ENCODE assay signal across 2 fruit fly cellular contexts in the genomic region with DNA sequence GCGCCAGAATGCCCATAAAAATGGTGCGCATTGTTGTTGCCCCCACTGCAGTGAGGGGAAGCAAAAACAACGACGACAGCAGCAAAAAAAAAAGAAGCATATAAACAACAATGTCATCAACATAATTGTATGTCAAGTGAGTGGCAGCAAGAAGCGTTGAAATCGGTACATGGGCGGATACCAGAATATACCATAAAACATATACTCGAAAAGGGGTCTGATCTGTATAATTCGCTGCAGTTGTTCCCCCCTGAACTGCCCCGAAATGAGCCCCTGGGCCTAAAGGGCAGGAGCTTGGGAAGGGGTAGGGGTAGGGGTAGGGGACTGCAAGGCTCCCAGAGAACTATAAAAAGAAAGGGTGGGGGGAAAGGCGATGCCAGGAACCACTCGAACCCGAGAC.
A peak's percentile ranks its signal among the peaks of the same experiment; 100 is the strongest.
TF ChIP-seq lines count a peak whose summit lies in the region.

No protein-coding gene starts in this region.

TF ChIP-seq in whole organism, embryonic, 481 proteins besides CTCF, POLR2A, EP300 and RAD21 (continued from another document):
- TF ChIP-seq ems (GFP tag; optimal IDR thresholded peaks at IDR 0.05; lab: Kevin White, UChicago): no peak
- peak; percentile 23; the same call in 1 of the 2 replicates for TF ChIP-seq Drgx (GFP tag; IDR thresholded peaks at IDR 0.05; lab: Robert Waterston, UW)
- no peak for TF ChIP-seq hb (GFP tag; IDR thresholded peaks at IDR 0.05; lab: Robert Waterston, UW; ENCODE audit: partially characterized antibody)
- TF ChIP-seq CG4404 (GFP tag; IDR thresholded peaks at IDR 0.05; lab: Robert Waterston, UW): 0 out of 2 replicates have a peak, but pooled peaks have one; percentile 17
- peak; percentile 84 for TF ChIP-seq nom (GFP tag; optimal IDR thresholded peaks at IDR 0.05; lab: Kevin White, UChicago)
- TF ChIP-seq CG7987 (GFP tag; optimal IDR thresholded peaks at IDR 0.05; lab: Kevin White, UChicago): no peak
- peak; percentile 50 for TF ChIP-seq CG15696 (tag; optimal IDR thresholded peaks at IDR 0.05; lab: Kevin White, UChicago)
- no peak for TF ChIP-seq CG2129 (GFP tag; IDR thresholded peaks at IDR 0.05; lab: Robert Waterston, UW; ENCODE audit: partially characterized antibody)
- TF ChIP-seq Optix (GFP tag; IDR thresholded peaks at IDR 0.05; lab: Robert Waterston, UW): 0 out of 3 replicates have a peak, but pooled peaks have one; percentile 28
- no peak for TF ChIP-seq Awh (GFP tag; IDR thresholded peaks at IDR 0.05; lab: Robert Waterston, UW)
- TF ChIP-seq CG6765 (GFP tag; optimal IDR thresholded peaks at IDR 0.05; lab: Kevin White, UChicago): no peak
- TF ChIP-seq CG4854 (GFP tag; optimal IDR thresholded peaks at IDR 0.05; lab: Kevin White, UChicago): no peak
- TF ChIP-seq Nf-YA (GFP tag; IDR thresholded peaks at IDR 0.05; lab: Robert Waterston, UW): 0 out of 2 replicates have a peak, but pooled peaks have one; percentile 22
- no peak for TF ChIP-seq chn (GFP tag; optimal IDR thresholded peaks at IDR 0.05; lab: Kevin White, UChicago)
- TF ChIP-seq repo (GFP tag; optimal IDR thresholded peaks at IDR 0.05; lab: Kevin White, UChicago): no peak
- TF ChIP-seq D (optimal IDR thresholded peaks at IDR 0.05; lab: Kevin White, UChicago): no peak
- TF ChIP-seq D (GFP tag; optimal IDR thresholded peaks at IDR 0.05; lab: Kevin White, UChicago): peak; percentile 9
- peak; percentile 28 for TF ChIP-seq CG2202 (tag; optimal IDR thresholded peaks at IDR 0.05; lab: Kevin White, UChicago)
- 0 out of 2 replicates have a peak, but pooled peaks have one; percentile 16 for TF ChIP-seq CG8765 (GFP tag; IDR thresholded peaks at IDR 0.05; lab: Robert Waterston, UW)
- no peak for TF ChIP-seq bbx (GFP tag; IDR thresholded peaks at IDR 0.05; lab: Robert Waterston, UW; ENCODE audit: partially characterized antibody)
- TF ChIP-seq CG10979 (tag; optimal IDR thresholded peaks at IDR 0.05; lab: Kevin White, UChicago): peak; percentile 3
- no peak for TF ChIP-seq pb (GFP tag; optimal IDR thresholded peaks at IDR 0.05; lab: Kevin White, UChicago)
- no peak for TF ChIP-seq shn (GFP tag; optimal IDR thresholded peaks at IDR 0.05; lab: Kevin White, UChicago)
- peak; percentile 5 for TF ChIP-seq Abd-B (GFP tag; optimal IDR thresholded peaks at IDR 0.05; lab: Kevin White, UChicago)
- no peak for TF ChIP-seq so (GFP tag; IDR thresholded peaks at IDR 0.05; lab: Robert Waterston, UW)
- TF ChIP-seq fd64A (GFP tag; optimal IDR thresholded peaks at IDR 0.05; lab: Kevin White, UChicago): no peak
- TF ChIP-seq zfh1 (GFP tag; IDR thresholded peaks at IDR 0.05; lab: Robert Waterston, UW): peak; percentile 45; the same call in 1 of the 3 replicates
- 0 out of 3 replicates have a peak, but pooled peaks have one; percentile 34 for TF ChIP-seq ken (GFP tag; IDR thresholded peaks at IDR 0.05; lab: Robert Waterston, UW)
- TF ChIP-seq lab (GFP tag; optimal IDR thresholded peaks at IDR 0.05; lab: Kevin White, UChicago): no peak
- no peak for TF ChIP-seq NfI (GFP tag; optimal IDR thresholded peaks at IDR 0.05; lab: Kevin White, UChicago)
- TF ChIP-seq gem (tag; optimal IDR thresholded peaks at IDR 0.05; lab: Kevin White, UChicago): peak; percentile 22
- peak; percentile 17 for TF ChIP-seq CG2712 (tag; optimal IDR thresholded peaks at IDR 0.05; lab: Kevin White, UChicago)
- peak; percentile 5 for TF ChIP-seq gsb-n (tag; optimal IDR thresholded peaks at IDR 0.05; lab: Kevin White, UChicago)
- TF ChIP-seq CG18262 (tag; optimal IDR thresholded peaks at IDR 0.05; lab: Kevin White, UChicago): peak; percentile 9
- TF ChIP-seq row (GFP tag; IDR thresholded peaks at IDR 0.05; lab: Robert Waterston, UW): peak; percentile 45; the same call in 2 of the 3 replicates
- TF ChIP-seq chm (GFP tag; IDR thresholded peaks at IDR 0.05; lab: Robert Waterston, UW): peak; percentile 60; the same call in 1 of the 2 replicates
- peak; percentile 2 to 26 for TF ChIP-seq bsh (GFP tag; optimal IDR thresholded peaks at IDR 0.05; lab: Kevin White, UChicago)
- TF ChIP-seq sqz (GFP tag; optimal IDR thresholded peaks at IDR 0.05; lab: Kevin White, UChicago): peak; percentile 39
- peak; percentile 16; the same call in 1 of the 4 replicates for TF ChIP-seq Gug (GFP tag; IDR thresholded peaks at IDR 0.05; lab: Robert Waterston, UW)
- peak; percentile 33 for TF ChIP-seq Kr (GFP tag; optimal IDR thresholded peaks at IDR 0.05; lab: Kevin White, UChicago)
- TF ChIP-seq CG8924 (tag; optimal IDR thresholded peaks at IDR 0.05; lab: Kevin White, UChicago): no peak
- no peak for TF ChIP-seq CG15479 (GFP tag; optimal IDR thresholded peaks at IDR 0.05; lab: Kevin White, UChicago)

TF ChIP-seq in whole organism, prepupa, 60 proteins besides CTCF, POLR2A, EP300 and RAD21 (continued from another document):
- TF ChIP-seq CG32006 (GFP tag; optimal IDR thresholded peaks at IDR 0.05; lab: Kevin White, UChicago) (no peak), CG4318 (GFP tag; optimal IDR thresholded peaks at IDR 0.05; lab: Kevin White, UChicago) (no peak), Gug (GFP tag; IDR thresholded peaks at IDR 0.05; lab: Robert Waterston, UW) (no peak), CG6276 (GFP tag; optimal IDR thresholded peaks at IDR 0.05; lab: Kevin White, UChicago) (no peak), CG6808 (GFP tag; optimal IDR thresholded peaks at IDR 0.05; lab: Kevin White, UChicago) (peak; percentile 85), dsx (GFP tag; optimal IDR thresholded peaks at IDR 0.05; lab: Kevin White, UChicago; ENCODE audit: poor library complexity, severe bottlenecking) (peak; percentile 94), fkh (GFP tag; optimal IDR thresholded peaks at IDR 0.05; lab: Kevin White, UChicago) (no peak), Hr38 (GFP tag; optimal IDR thresholded peaks at IDR 0.05; lab: Kevin White, UChicago) (no peak), Met (GFP tag; optimal IDR thresholded peaks at IDR 0.05; lab: Kevin White, UChicago) (no peak), Smox (GFP tag; optimal IDR thresholded peaks at IDR 0.05; lab: Kevin White, UChicago) (no peak), cyc (GFP tag; optimal IDR thresholded peaks at IDR 0.05; lab: Kevin White, UChicago) (no peak), salr (GFP tag; optimal IDR thresholded peaks at IDR 0.05; lab: Kevin White, UChicago) (peak in 1 of 2 experiments; percentile 51), CG9139 (GFP tag; optimal IDR thresholded peaks at IDR 0.05; lab: Kevin White, UChicago) (peak; percentile 51), CG7368 (GFP tag; optimal IDR thresholded peaks at IDR 0.05; lab: Kevin White, UChicago) (peak; percentile 12), Sox102F (GFP tag; optimal IDR thresholded peaks at IDR 0.05; lab: Kevin White, UChicago) (peak; percentile 12), CG6163 (GFP tag; IDR thresholded peaks at IDR 0.05; lab: Robert Waterston, UW) (peak; percentile 54; the same call in 2 of the 3 replicates), OdsH (GFP tag; optimal IDR thresholded peaks at IDR 0.05; lab: Kevin White, UChicago) (no peak), CG11902 (GFP tag; optimal IDR thresholded peaks at IDR 0.05; lab: Kevin White, UChicago) (no peak), CG8319 (GFP tag; optimal IDR thresholded peaks at IDR 0.05; lab: Kevin White, UChicago) (no peak), net (GFP tag; optimal IDR thresholded peaks at IDR 0.05; lab: Kevin White, UChicago) (peak; percentile 28), Eip93F (GFP tag; optimal IDR thresholded peaks at IDR 0.05; lab: Kevin White, UChicago) (no peak), CG16779 (tag; optimal IDR thresholded peaks at IDR 0.05; lab: Kevin White, UChicago) (no peak), CG34406 (GFP tag; optimal IDR thresholded peaks at IDR 0.05; lab: Kevin White, UChicago) (peak; percentile 8), ss (GFP tag; optimal IDR thresholded peaks at IDR 0.05; lab: Kevin White, UChicago) (peak; percentile 74 to 76), Hr4 (GFP tag; optimal IDR thresholded peaks at IDR 0.05; lab: Kevin White, UChicago) (no peak), CG6792 (GFP tag; optimal IDR thresholded peaks at IDR 0.05; lab: Kevin White, UChicago) (peak; percentile 36), Sox14 (GFP tag; optimal IDR thresholded peaks at IDR 0.05; lab: Kevin White, UChicago) (no peak), spab (GFP tag; optimal IDR thresholded peaks at IDR 0.05; lab: Kevin White, UChicago) (peak; percentile 35), CG10669 (GFP tag; optimal IDR thresholded peaks at IDR 0.05; lab: Kevin White, UChicago) (peak; percentile 41), lz (GFP tag; optimal IDR thresholded peaks at IDR 0.05; lab: Kevin White, UChicago) (no peak), Hr39 (GFP tag; optimal IDR thresholded peaks at IDR 0.05; lab: Kevin White, UChicago) (no peak), achi (GFP tag; optimal IDR thresholded peaks at IDR 0.05; lab: Kevin White, UChicago) (no peak), CG11294 (GFP tag; IDR thresholded peaks at IDR 0.05; lab: Robert Waterston, UW) (no peak), CG3919 (GFP tag; optimal IDR thresholded peaks at IDR 0.05; lab: Kevin White, UChicago) (peak; percentile 54), Ets21C (GFP tag; optimal IDR thresholded peaks at IDR 0.05; lab: Kevin White, UChicago) (no peak), eg (GFP tag; IDR thresholded peaks at IDR 0.05; lab: Robert Waterston, UW) (0 out of 3 replicates have a peak, but pooled peaks have one; percentile 21), CG8119 (GFP tag; IDR thresholded peaks at IDR 0.05; lab: Robert Waterston, UW) (no peak), vri (GFP tag; optimal IDR thresholded peaks at IDR 0.05; lab: Kevin White, UChicago) (peak; percentile 35)
